Fruit fly (Drosophila melanogaster) whole organism, adult: ENCODE data around the gene CG16727.

Source experiments
- CG12768 ChIP-seq: fragments of 200-800 bp; sonication (Bioruptor generic); optimal IDR thresholded peaks from 2 replicates; lab custom pipeline; 2017; ENCODE audit warnings: missing biosample characterization, missing genetic modification characterization, mild to moderate bottlenecking, moderate library complexity, missing genetic modification reagents
- CG1620 ChIP-seq: fragments of 200-800 bp; sonication (Bioruptor generic); optimal IDR thresholded peaks from 2 replicates; lab custom pipeline; 2016; ENCODE audit warnings: missing biosample characterization, missing genetic modification characterization
- CG5204 ChIP-seq: fragments of 200-800 bp; sonication (Bioruptor generic); optimal IDR thresholded peaks from 2 replicates; lab custom pipeline; 2016; ENCODE audit warnings: missing biosample characterization, missing genetic modification characterization
- Crg-1 ChIP-seq: fragments of 200-800 bp; sonication (Bioruptor generic); optimal IDR thresholded peaks from 2 replicates; lab custom pipeline; 2016; ENCODE audit warnings: missing biosample characterization, missing genetic modification characterization
- Hr96 ChIP-seq: fragments of 200-800 bp; sonication (Bioruptor generic); optimal IDR thresholded peaks from 2 replicates; lab custom pipeline; 2016; ENCODE audit warnings: missing biosample characterization, missing genetic modification characterization
- Mnt ChIP-seq: fragments of 200-800 bp; sonication (Bioruptor generic); optimal IDR thresholded peaks from 2 replicates; lab custom pipeline; 2016; ENCODE audit warnings: missing biosample characterization, mild to moderate bottlenecking, missing genetic modification characterization
- kay ChIP-seq: fragments of 200-800 bp; sonication (Bioruptor generic); peaks from one replicate; lab custom pipeline; 2016; ENCODE audit warnings: missing biosample characterization, missing genetic modification characterization, borderline replicate concordance
- tj ChIP-seq: fragments of 200-800 bp; sonication (Bioruptor generic); optimal IDR thresholded peaks from 3 replicates; lab custom pipeline; 2017; ENCODE audit warnings: missing biosample characterization, mild to moderate bottlenecking, missing genetic modification characterization, moderate library complexity
- toe ChIP-seq: fragments of 200-800 bp; sonication (Bioruptor generic); optimal IDR thresholded peaks from 2 replicates; lab custom pipeline; 2016; ENCODE audit warnings: missing biosample characterization, missing genetic modification characterization

dm6 chr3R:19659448-19659847, 46.3 kb downstream of the CG16727 start, which contains the start of gene ort:
- TF ChIP-seq kay (GFP tag; lab: Kevin White, UChicago) (no peak), CG5204 (GFP tag; lab: Kevin White, UChicago) (no peak), CG12768 (GFP tag; lab: Kevin White, UChicago) (no peak), Mnt (GFP tag; lab: Kevin White, UChicago) (no peak), Hr96 (GFP tag; lab: Kevin White, UChicago) (no peak), CG1620 (GFP tag; lab: Kevin White, UChicago) (no peak), tj (GFP tag; lab: Kevin White, UChicago) (no peak), Crg-1 (GFP tag; lab: Kevin White, UChicago) (no peak), toe (GFP tag; lab: Kevin White, UChicago) (no peak)
